Worm (Caenorhabditis elegans): ENCODE data around the gene Y105C5A.8.

DNA sequence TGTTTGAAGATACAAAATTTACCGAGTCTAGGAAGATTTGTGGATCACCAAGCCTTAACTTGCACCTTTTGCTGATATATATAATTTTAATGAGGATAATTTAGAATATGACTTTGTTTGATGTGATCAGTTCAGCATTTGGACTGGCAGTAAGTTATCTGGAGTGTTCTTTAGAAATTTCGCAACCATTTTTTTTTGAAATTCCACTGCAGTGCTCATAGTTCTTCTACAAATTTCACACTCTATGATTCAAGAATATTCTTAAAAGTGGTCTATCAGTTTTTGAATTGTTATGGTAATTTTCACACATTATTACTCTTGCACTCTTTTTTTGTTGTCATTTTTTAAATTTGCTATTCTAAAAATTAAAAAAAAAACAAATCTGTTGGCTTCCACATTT, 22.4 kb upstream of the Y105C5A.8 start:
- TF ChIP-seq ama-1 (optimal IDR thresholded peaks at IDR 0.05) (no peak), B0310.2 (tag; optimal IDR thresholded peaks at IDR 0.05) (no peak), aly-1 (tag; optimal IDR thresholded peaks at IDR 0.05) (no peak), ceh-13 (GFP tag; optimal IDR thresholded peaks at IDR 0.05) (no peak), scrt-1 (GFP tag; IDR thresholded peaks at IDR 0.05) (no peak), tbx-37 (GFP tag; conservative IDR thresholded peaks at IDR 0.05) (no peak), ceh-36 (tag; optimal IDR thresholded peaks at IDR 0.05) (no peak), F13C5.2 (tag; optimal IDR thresholded peaks at IDR 0.05) (no peak), tbx-11 (GFP tag; IDR thresholded peaks at IDR 0.05) (no peak), hnd-1 (tag; optimal IDR thresholded peaks at IDR 0.05) (no peak), sea-1 (GFP tag; conservative IDR thresholded peaks at IDR 0.05) (no peak), flt-1 (GFP tag; IDR thresholded peaks at IDR 0.05) (no peak)
